Worm (Caenorhabditis elegans) whole organism, L2 larva: ENCODE data around the gene fkb-4.

ENCODE experiments used
- ama-1 ChIP-seq: fragments of 150-350 bp; optimal IDR thresholded peaks from 2 replicates; lab custom pipeline; 2018; ENCODE audit warnings: inconsistent platforms
- dmd-4 ChIP-seq: sonication (generic microtip); optimal IDR thresholded peaks from 2 replicates; lab custom pipeline; 2017; ENCODE audit warnings: missing biosample characterization, missing genetic modification characterization
- egl-27 ChIP-seq: sonication (generic microtip); optimal IDR thresholded peaks from 3 replicates; lab custom pipeline; 2017; ENCODE audit warnings: missing biosample characterization, missing genetic modification reagents, missing genetic modification characterization
- fos-1 ChIP-seq: fragments of 150-350 bp; optimal IDR thresholded peaks from 2 replicates; lab custom pipeline; 2014; ENCODE audit warnings: missing biosample characterization, missing genetic modification characterization
- lin-13 ChIP-seq: fragments of 150-350 bp; optimal IDR thresholded peaks from 2 replicates; lab custom pipeline; 2014; ENCODE audit warnings: missing biosample characterization, missing genetic modification reagents, missing genetic modification characterization
- mab-5 ChIP-seq: fragments of 150-350 bp; optimal IDR thresholded peaks from 2 replicates; lab custom pipeline; 2014; ENCODE audit warnings: missing biosample characterization, missing genetic modification characterization
- nhr-23 ChIP-seq: fragments of 150-350 bp; optimal IDR thresholded peaks from 2 replicates; lab custom pipeline; 2014; ENCODE audit warnings: missing biosample characterization, missing genetic modification reagents, missing genetic modification characterization
- nhr-237 ChIP-seq: fragments of 150-350 bp; optimal IDR thresholded peaks from 2 replicates; lab custom pipeline; 2014; ENCODE audit warnings: missing biosample characterization, missing genetic modification characterization
- skn-1 ChIP-seq: sonication (generic microtip); optimal IDR thresholded peaks from 2 replicates; lab custom pipeline; 2017; ENCODE audit warnings: missing biosample characterization, missing genetic modification characterization
- snpc-4 ChIP-seq: fragments of 150-350 bp; optimal IDR thresholded peaks from 2 replicates; lab custom pipeline; 2014; ENCODE audit warnings: missing biosample characterization, missing genetic modification characterization
- unc-39 ChIP-seq: fragments of 150-350 bp; optimal IDR thresholded peaks from 2 replicates; lab custom pipeline; 2014; ENCODE audit warnings: missing biosample characterization, missing genetic modification characterization

ce11 chrV:12763291-12763995, 23.5 kb downstream of the fkb-4 start, which contains the start of the genes abcf-1 and scc-3:
- TF ChIP-seq fos-1 (tag; lab: Kevin White, UChicago) (no peak), lin-13 (GFP tag; lab: Kevin White, UChicago) (no peak), snpc-4 (no peak), unc-39 (tag; lab: Kevin White, UChicago) (no peak), mab-5 (tag; lab: Kevin White, UChicago) (no peak), ama-1 (no peak), nhr-237 (tag; lab: Kevin White, UChicago) (no peak), skn-1 (no peak), nhr-23 (no peak), dmd-4 (no peak), egl-27 (no peak)
